Fruit fly (Drosophila melanogaster) whole organism, prepupa: ENCODE measurements around the gene Ctr1A.

Experiments used
- Blimp-1 ChIP-seq: fragments of 200-800 bp; sonication (Bioruptor generic); optimal IDR thresholded peaks from 3 replicates; lab custom pipeline; 2017; ENCODE audit warnings: missing biosample characterization, missing genetic modification characterization, mild to moderate bottlenecking, moderate library complexity, missing genetic modification reagents
- CG10631 ChIP-seq: fragments of 200-800 bp; sonication (Bioruptor generic); optimal IDR thresholded peaks from 2 replicates; lab custom pipeline; 2016; ENCODE audit warnings: missing biosample characterization, missing genetic modification characterization
- CG10669 ChIP-seq: fragments of 200-800 bp; sonication (Bioruptor generic); optimal IDR thresholded peaks from 3 replicates; lab custom pipeline; 2018; ENCODE audit warnings: missing biosample characterization, mild to moderate bottlenecking, missing genetic modification characterization, moderate library complexity
- CG11294 ChIP-seq: fragments of 200-800 bp; sonication (Bioruptor generic); IDR thresholded peaks from 2 replicates; pipeline ENCODE4 v1.3.6; 2022; ENCODE audit warnings: missing biosample characterization, missing genetic modification characterization
- CG11902 ChIP-seq: fragments of 200-800 bp; sonication (Bioruptor generic); optimal IDR thresholded peaks from 3 replicates; lab custom pipeline; 2016; ENCODE audit warnings: missing biosample characterization, missing genetic modification characterization
- CG1621 ChIP-seq: fragments of 200-800 bp; sonication (Bioruptor generic); optimal IDR thresholded peaks from 3 replicates; lab custom pipeline; 2018; ENCODE audit warnings: missing biosample characterization, mild to moderate bottlenecking, missing genetic modification characterization
- CG16779 ChIP-seq: fragments of 200-800 bp; sonication (Bioruptor generic); optimal IDR thresholded peaks from 3 replicates; lab custom pipeline; 2017; ENCODE audit warnings: missing biosample characterization, mild to moderate bottlenecking, missing genetic modification characterization
- CG3032 ChIP-seq: fragments of 200-800 bp; optimal IDR thresholded peaks from 2 replicates; lab custom pipeline; 2019; ENCODE audit warnings: missing biosample characterization, mild to moderate bottlenecking, missing genetic modification characterization, moderate library complexity
- CG31627 ChIP-seq: fragments of 200-800 bp; sonication (Bioruptor generic); optimal IDR thresholded peaks from 3 replicates; lab custom pipeline; 2016; ENCODE audit warnings: missing biosample characterization, missing genetic modification characterization
- CG3919 ChIP-seq: fragments of 200-800 bp; sonication (Bioruptor generic); optimal IDR thresholded peaks from 3 replicates; lab custom pipeline; 2016; ENCODE audit warnings: missing biosample characterization, missing genetic modification characterization
- CG4318 ChIP-seq: fragments of 200-800 bp; sonication (Bioruptor generic); optimal IDR thresholded peaks from 3 replicates; lab custom pipeline; 2017; ENCODE audit warnings: missing biosample characterization, mild to moderate bottlenecking, missing genetic modification characterization
- CG6163 ChIP-seq: fragments of 200-800 bp; sonication (Bioruptor generic); IDR thresholded peaks from 3 replicates; pipeline ENCODE4 v1.3.6; 2022; ENCODE audit warnings: missing biosample characterization, missing genetic modification characterization
- CG6276 ChIP-seq: fragments of 200-800 bp; sonication (Bioruptor generic); optimal IDR thresholded peaks from 2 replicates; lab custom pipeline; 2017; ENCODE audit warnings: missing biosample characterization, mild to moderate bottlenecking, missing genetic modification characterization
- CG6854 ChIP-seq: fragments of 200-800 bp; sonication (Bioruptor generic); optimal IDR thresholded peaks from 2 replicates; lab custom pipeline; 2017; ENCODE audit warnings: missing biosample characterization, mild to moderate bottlenecking, missing genetic modification characterization
- CG8319 ChIP-seq: fragments of 200-800 bp; sonication (Bioruptor generic); optimal IDR thresholded peaks from 3 replicates; lab custom pipeline; 2016; ENCODE audit warnings: missing biosample characterization, missing genetic modification characterization
- CG8632 ChIP-seq: fragments of 200-800 bp; sonication (Bioruptor generic); optimal IDR thresholded peaks from 3 replicates; lab custom pipeline; 2016; ENCODE audit warnings: missing biosample characterization, missing genetic modification characterization
- CG9139 ChIP-seq: fragments of 200-800 bp; sonication (Bioruptor generic); optimal IDR thresholded peaks from 3 replicates; lab custom pipeline; 2017; ENCODE audit warnings: missing biosample characterization, mild to moderate bottlenecking, missing genetic modification characterization
- Eip75B ChIP-seq: fragments of 200-800 bp; sonication (Bioruptor generic); optimal IDR thresholded peaks from 3 replicates; lab custom pipeline; 2016; ENCODE audit warnings: missing biosample characterization, missing genetic modification characterization
- Eip78C ChIP-seq: fragments of 200-800 bp; sonication (Bioruptor generic); peaks from one replicate; lab custom pipeline; 2016; ENCODE audit warnings: missing biosample characterization, missing genetic modification characterization
- Eip93F ChIP-seq: fragments of 200-800 bp; sonication (Bioruptor generic); optimal IDR thresholded peaks from 2 replicates; lab custom pipeline; 2016; ENCODE audit warnings: missing biosample characterization, mild to moderate bottlenecking, missing genetic modification characterization
- Gug ChIP-seq: fragments of 200-800 bp; sonication (Bioruptor generic); IDR thresholded peaks from 2 replicates; pipeline ENCODE4 v1.3.6; 2022; ENCODE audit warnings: missing biosample characterization, missing genetic modification characterization
- Hr38 ChIP-seq: sonication (Bioruptor generic); optimal IDR thresholded peaks from 2 replicates; lab custom pipeline; 2016; ENCODE audit warnings: missing biosample characterization, missing genetic modification characterization
- Met ChIP-seq: fragments of 200-800 bp; sonication (Bioruptor generic); optimal IDR thresholded peaks from 3 replicates; lab custom pipeline; 2016; ENCODE audit warnings: missing biosample characterization, missing genetic modification characterization
- OdsH ChIP-seq: fragments of 200-800 bp; sonication (Bioruptor generic); optimal IDR thresholded peaks from 3 replicates; lab custom pipeline; 2016; ENCODE audit warnings: missing biosample characterization, missing genetic modification characterization
- Smox ChIP-seq: fragments of 200-800 bp; sonication (Bioruptor generic); optimal IDR thresholded peaks from 3 replicates; lab custom pipeline; 2016; ENCODE audit warnings: missing biosample characterization, missing genetic modification characterization
- Sox102F ChIP-seq: fragments of 200-800 bp; sonication (Bioruptor generic); optimal IDR thresholded peaks from 2 replicates; lab custom pipeline; 2016; ENCODE audit warnings: missing biosample characterization, mild to moderate bottlenecking, missing genetic modification characterization
- Sox14 ChIP-seq: fragments of 200-800 bp; sonication (Bioruptor generic); optimal IDR thresholded peaks from 3 replicates; lab custom pipeline; 2016; ENCODE audit warnings: missing biosample characterization, missing genetic modification characterization
- Sox15 ChIP-seq: fragments of 200-800 bp; sonication (Bioruptor generic); optimal IDR thresholded peaks from 3 replicates; lab custom pipeline; 2016; ENCODE audit warnings: missing biosample characterization, missing genetic modification characterization
- achi ChIP-seq: fragments of 200-800 bp; sonication (Bioruptor generic); optimal IDR thresholded peaks from 3 replicates; lab custom pipeline; 2016; ENCODE audit warnings: missing biosample characterization, missing genetic modification characterization
- cyc ChIP-seq: fragments of 200-800 bp; sonication (Bioruptor generic); optimal IDR thresholded peaks from 3 replicates; lab custom pipeline; 2016; ENCODE audit warnings: missing biosample characterization, missing genetic modification characterization
- eg ChIP-seq: fragments of 200-800 bp; sonication (Bioruptor generic); IDR thresholded peaks from 3 replicates; pipeline ENCODE4 v1.3.6; 2022; ENCODE audit warnings: missing biosample characterization, missing genetic modification characterization
- fd85E ChIP-seq: fragments of 200-800 bp; sonication (Bioruptor generic); optimal IDR thresholded peaks from 3 replicates; lab custom pipeline; 2016; ENCODE audit warnings: missing biosample characterization, missing genetic modification characterization
- fkh ChIP-seq: fragments of 200-800 bp; sonication (Bioruptor generic); optimal IDR thresholded peaks from 3 replicates; lab custom pipeline; 2017; ENCODE audit warnings: missing biosample characterization, mild to moderate bottlenecking, missing genetic modification characterization, moderate library complexity
- net ChIP-seq: fragments of 200-800 bp; sonication (Bioruptor generic); optimal IDR thresholded peaks from 3 replicates; lab custom pipeline; 2016; ENCODE audit warnings: missing biosample characterization, missing genetic modification characterization
- salr ChIP-seq, 2 experiments: fragments of 200-800 bp; sonication (Bioruptor generic); optimal IDR thresholded peaks; 3 replicates each; lab custom pipeline; 2016 to 2018; ENCODE audit warnings: missing biosample characterization in 2 of 2, missing genetic modification characterization in 2 of 2, mild to moderate bottlenecking in 1 of 2
- ss ChIP-seq, 2 experiments: fragments of 200-800 bp; sonication (Bioruptor generic); optimal IDR thresholded peaks; 2 replicates in 1 of 2; 3 replicates in 1 of 2; lab custom pipeline; 2017 to 2018; ENCODE audit warnings: mild to moderate bottlenecking in 2 of 2, missing biosample characterization in 2 of 2, missing genetic modification characterization in 2 of 2, moderate library complexity in 1 of 2
- topi ChIP-seq: fragments of 200-800 bp; sonication (Bioruptor generic); optimal IDR thresholded peaks from 3 replicates; lab custom pipeline; 2016; ENCODE audit warnings: missing biosample characterization, missing genetic modification characterization
- vri ChIP-seq: fragments of 200-800 bp; sonication (Bioruptor generic); optimal IDR thresholded peaks from 3 replicates; lab custom pipeline; 2016; ENCODE audit warnings: missing biosample characterization, mild to moderate bottlenecking, missing genetic modification characterization

The Ctr1A gene

dm6 chrX:6699255-6699885 lies 37.9 kb downstream of the Ctr1A start, which contains the start of gene CG14441 (continued):
- TF ChIP-seq CG31627 (GFP tag; lab: Kevin White, UChicago), result no peak
- TF ChIP-seq Met (GFP tag; lab: Kevin White, UChicago), result peak; percentile 69
- TF ChIP-seq ss (GFP tag; optimal IDR thresholded peaks at IDR 0.05; lab: Kevin White, UChicago), result peak; percentile 75 to 81
- no peak for TF ChIP-seq CG4318 (GFP tag; lab: Kevin White, UChicago)
- TF ChIP-seq CG10631 (GFP tag; lab: Kevin White, UChicago), result peak; percentile 6
- TF ChIP-seq topi (GFP tag; lab: Kevin White, UChicago), result peak; percentile 69
- peak; percentile 67 for TF ChIP-seq Eip93F (GFP tag; lab: Kevin White, UChicago)
- TF ChIP-seq Eip75B, result peak; percentile 23
- peak; percentile 71 for TF ChIP-seq net
- TF ChIP-seq CG3032 (tag; lab: Kevin White, UChicago), result peak; percentile 43
- peak; percentile 29 for TF ChIP-seq OdsH
- no peak for TF ChIP-seq CG11294 (GFP tag; lab: Robert Waterston, UW)
- peak; percentile 25 for TF ChIP-seq achi (GFP tag; lab: Kevin White, UChicago)
- no peak for TF ChIP-seq Blimp-1
- TF ChIP-seq Sox15, result no peak
- peak; percentile 61 for TF ChIP-seq CG3919 (GFP tag; lab: Kevin White, UChicago)
- peak; percentile 6 for TF ChIP-seq Smox (GFP tag; lab: Kevin White, UChicago)
- TF ChIP-seq Sox102F (GFP tag; lab: Kevin White, UChicago), result peak; percentile 77
- TF ChIP-seq eg (GFP tag; lab: Robert Waterston, UW), result peak; percentile 32; the same call in 1 of the 3 replicates
- TF ChIP-seq CG1621 (tag; lab: Kevin White, UChicago), result peak; percentile 18
- TF ChIP-seq Gug (GFP tag; lab: Robert Waterston, UW), result no peak
- TF ChIP-seq Hr38 (GFP tag; lab: Kevin White, UChicago), result no peak
- TF ChIP-seq CG6276 (GFP tag; lab: Kevin White, UChicago), result peak; percentile 18
- TF ChIP-seq CG6854 (GFP tag; lab: Kevin White, UChicago), result peak; percentile 55
- TF ChIP-seq CG10669 (GFP tag; lab: Kevin White, UChicago), result peak; percentile 29
- TF ChIP-seq salr (GFP tag; optimal IDR thresholded peaks at IDR 0.05; lab: Kevin White, UChicago), result no peak
- no peak for TF ChIP-seq CG11902 (GFP tag; lab: Kevin White, UChicago)
- peak; percentile 62 for TF ChIP-seq vri (GFP tag; lab: Kevin White, UChicago)
- peak; percentile 52 for TF ChIP-seq CG8632 (GFP tag; lab: Kevin White, UChicago)
- peak; percentile 70 for TF ChIP-seq CG9139 (GFP tag; lab: Kevin White, UChicago)
- peak; percentile 54; the same call in 1 of the 3 replicates for TF ChIP-seq CG6163 (GFP tag; lab: Robert Waterston, UW)
- no peak for TF ChIP-seq CG8319 (GFP tag; lab: Kevin White, UChicago)
- TF ChIP-seq fd85E (GFP tag; lab: Kevin White, UChicago), result no peak
- peak; percentile 93 for TF ChIP-seq Eip78C
- no peak for TF ChIP-seq cyc
- peak; percentile 58 for TF ChIP-seq Sox14
- TF ChIP-seq, all 60 proteins: peak for 42

DNA sequence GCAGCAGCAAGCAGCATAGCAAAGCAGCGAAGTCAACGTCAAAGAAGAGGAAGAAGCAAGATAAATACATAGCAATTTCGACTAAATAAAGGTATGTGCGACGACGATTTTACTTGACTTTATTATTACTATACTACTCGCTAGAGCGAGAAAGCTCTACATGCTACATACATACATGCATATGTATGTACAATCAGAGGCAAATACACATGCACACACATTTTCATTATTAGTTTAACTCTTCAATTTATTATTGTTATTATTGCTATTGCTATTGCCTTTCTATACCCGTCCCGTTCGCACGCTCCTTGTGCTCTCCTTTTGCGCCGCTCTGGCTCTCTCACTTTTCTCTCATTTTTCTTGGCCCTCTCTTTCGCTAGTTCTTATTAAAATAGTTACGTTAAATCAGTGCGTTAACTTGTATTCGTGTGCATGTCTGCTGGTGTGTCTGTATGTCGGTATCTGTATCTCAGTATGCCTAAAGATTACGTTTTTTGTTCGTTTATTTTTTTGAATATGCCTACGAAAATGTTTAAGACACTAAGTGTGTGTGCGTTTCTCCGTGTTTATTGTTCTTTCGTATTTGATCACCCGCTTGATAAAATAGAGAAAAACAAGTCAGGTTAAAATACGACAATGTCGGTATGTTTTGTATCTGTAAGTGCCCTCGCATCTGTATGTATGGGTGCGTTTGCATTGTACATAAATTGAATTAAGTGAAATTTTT lies 39.0 kb downstream of the Ctr1A start:
- peak; percentile 80 for TF ChIP-seq fkh (GFP tag; lab: Kevin White, UChicago)
- no peak for TF ChIP-seq CG16779 (tag; lab: Kevin White, UChicago)
